Fruit fly (Drosophila melanogaster) whole organism, embryonic: Measurements from ENCODE around the gene Fer3.

Source experiments
- Atf-2 ChIP-seq: fragments of 200-800 bp; sonication (Bioruptor generic); optimal IDR thresholded peaks from 2 replicates; lab custom pipeline; 2016; ENCODE audit warnings: missing biosample characterization, missing genetic modification characterization
- Atf3 ChIP-seq: fragments of 200-800 bp; sonication (Bioruptor generic); optimal IDR thresholded peaks from 3 replicates; lab custom pipeline; 2016; ENCODE audit warnings: missing biosample characterization, missing genetic modification characterization
- CG10321 ChIP-seq: fragments of 200-800 bp; sonication (Bioruptor generic); IDR thresholded peaks from 2 replicates; pipeline ENCODE4 v1.3.6; 2022; ENCODE audit warnings: missing biosample characterization, missing genetic modification characterization
- CG10462 ChIP-seq: fragments of 200-800 bp; sonication (Bioruptor generic); optimal IDR thresholded peaks from 2 replicates; lab custom pipeline; 2016; ENCODE audit warnings: missing biosample characterization, missing genetic modification characterization
- CG11560 ChIP-seq: fragments of 200-800 bp; sonication (Bioruptor generic); IDR thresholded peaks from 3 replicates; pipeline ENCODE4 v1.3.6; 2022; ENCODE audit warnings: missing biosample characterization, missing genetic modification characterization
- CG12155 ChIP-seq: fragments of 200-800 bp; sonication (Bioruptor generic); optimal IDR thresholded peaks from 3 replicates; lab custom pipeline; 2016; ENCODE audit warnings: missing biosample characterization, missing genetic modification characterization
- CG12659 ChIP-seq: fragments of 200-800 bp; sonication (Bioruptor generic); optimal IDR thresholded peaks from 3 replicates; lab custom pipeline; 2017; ENCODE audit warnings: mild to moderate bottlenecking, missing biosample characterization, missing genetic modification reagents, missing genetic modification characterization
- CG15269 ChIP-seq: fragments of 200-800 bp; sonication (Bioruptor generic); optimal IDR thresholded peaks from 2 replicates; lab custom pipeline; 2018; ENCODE audit warnings: missing biosample characterization, mild to moderate bottlenecking, missing genetic modification characterization, moderate library complexity
- CG17361 ChIP-seq: fragments of 200-800 bp; sonication (Bioruptor generic); IDR thresholded peaks from 3 replicates; pipeline ENCODE4 v1.3.6; 2022; ENCODE audit warnings: missing biosample characterization, missing genetic modification characterization
- CG18262 ChIP-seq: fragments of 200-800 bp; optimal IDR thresholded peaks from 3 replicates; lab custom pipeline; 2019; ENCODE audit warnings: missing biosample characterization, mild to moderate bottlenecking, missing genetic modification characterization, moderate library complexity
- CG30403 ChIP-seq: fragments of 200-800 bp; sonication (Bioruptor generic); optimal IDR thresholded peaks from 3 replicates; lab custom pipeline; 2016; ENCODE audit warnings: missing biosample characterization, missing genetic modification characterization
- CG3838 ChIP-seq: fragments of 200-800 bp; sonication (Bioruptor generic); optimal IDR thresholded peaks from 3 replicates; lab custom pipeline; 2016; ENCODE audit warnings: missing biosample characterization, missing genetic modification characterization
- CG3995 ChIP-seq: fragments of 200-800 bp; sonication (Bioruptor generic); optimal IDR thresholded peaks from 3 replicates; lab custom pipeline; 2016; ENCODE audit warnings: missing biosample characterization, missing genetic modification characterization
- CG7271 ChIP-seq: fragments of 200-800 bp; sonication (Bioruptor generic); optimal IDR thresholded peaks from 2 replicates; lab custom pipeline; 2018; ENCODE audit warnings: missing biosample characterization, mild to moderate bottlenecking, missing genetic modification characterization, moderate library complexity
- CG8089 ChIP-seq: fragments of 200-800 bp; sonication (Bioruptor generic); optimal IDR thresholded peaks from 3 replicates; lab custom pipeline; 2016; ENCODE audit warnings: missing biosample characterization, missing genetic modification characterization
- CG9932 ChIP-seq: fragments of 200-800 bp; sonication (Bioruptor generic); IDR thresholded peaks from 2 replicates; pipeline ENCODE4 v1.3.6; 2022; ENCODE audit warnings: missing biosample characterization, missing genetic modification characterization
- Camta ChIP-seq: fragments of 200-800 bp; sonication (Bioruptor generic); optimal IDR thresholded peaks from 2 replicates; lab custom pipeline; 2016; ENCODE audit warnings: missing biosample characterization, missing genetic modification characterization
- CoRest ChIP-seq: fragments of 200-800 bp; sonication (Bioruptor generic); optimal IDR thresholded peaks from 3 replicates; lab custom pipeline; 2018; ENCODE audit warnings: missing biosample characterization, mild to moderate bottlenecking, missing genetic modification characterization, moderate library complexity
- Dp ChIP-seq: fragments of 200-800 bp; sonication (Bioruptor generic); optimal IDR thresholded peaks from 2 replicates; lab custom pipeline; 2018; ENCODE audit warnings: missing biosample characterization, mild to moderate bottlenecking, missing genetic modification characterization, moderate library complexity
- HmgD ChIP-seq: fragments of 200-800 bp; sonication (Bioruptor generic); optimal IDR thresholded peaks from 3 replicates; lab custom pipeline; 2016; ENCODE audit warnings: missing biosample characterization, missing genetic modification characterization
- Hr3 ChIP-seq: fragments of 200-800 bp; sonication (Bioruptor generic); optimal IDR thresholded peaks from 3 replicates; lab custom pipeline; 2016; ENCODE audit warnings: missing biosample characterization, missing genetic modification characterization
- Jarid2 ChIP-seq: fragments of 200-800 bp; sonication (Bioruptor generic); optimal IDR thresholded peaks from 3 replicates; lab custom pipeline; 2017; ENCODE audit warnings: mild to moderate bottlenecking, missing biosample characterization, missing genetic modification reagents, missing genetic modification characterization
- MBD-R2 ChIP-seq: fragments of 200-800 bp; sonication (Bioruptor generic); IDR thresholded peaks from 2 replicates; pipeline ENCODE4 v1.3.6; 2022; ENCODE audit warnings: missing biosample characterization, missing genetic modification characterization
- Mad ChIP-seq: fragments of 200-800 bp; sonication (Bioruptor generic); optimal IDR thresholded peaks from 2 replicates; lab custom pipeline; 2016; ENCODE audit warnings: missing biosample characterization, missing genetic modification characterization
- Mes4 ChIP-seq: fragments of 200-800 bp; sonication (Bioruptor generic); optimal IDR thresholded peaks from 2 replicates; lab custom pipeline; 2016; ENCODE audit warnings: missing biosample characterization, missing genetic modification characterization
- NC2α ChIP-seq: fragments of 200-800 bp; sonication (Bioruptor generic); optimal IDR thresholded peaks from 2 replicates; lab custom pipeline; 2016; ENCODE audit warnings: missing biosample characterization, missing genetic modification characterization
- Nf-YB ChIP-seq: fragments of 200-800 bp; sonication (Bioruptor generic); optimal IDR thresholded peaks from 3 replicates; lab custom pipeline; 2019; ENCODE audit warnings: missing biosample characterization, mild to moderate bottlenecking, missing genetic modification characterization, moderate library complexity
- Opbp ChIP-seq: fragments of 200-800 bp; sonication (Bioruptor generic); IDR thresholded peaks from 3 replicates; pipeline ENCODE4 v1.3.6; 2022; ENCODE audit warnings: missing biosample characterization, missing genetic modification characterization; ENCODE audit not compliant: partially characterized antibody
- Six4 ChIP-seq: fragments of 200-800 bp; sonication (Bioruptor generic); optimal IDR thresholded peaks from 2 replicates; lab custom pipeline; 2016; ENCODE audit warnings: missing biosample characterization, missing genetic modification characterization
- Stat92E ChIP-seq, 3 experiments: fragments of >200 bp in 2 of 3; fragments of 200-800 bp in 1 of 3; sonication (Bioruptor generic) in 1 of 3; optimal IDR thresholded peaks; 2 replicates each; lab custom pipeline; 2017 to 2019; ENCODE audit warnings: missing biosample characterization in 3 of 3, missing genetic modification characterization in 3 of 3, mild to moderate bottlenecking in 1 of 3, moderate library complexity in 1 of 3
- Vsx1 ChIP-seq: fragments of 200-800 bp; sonication (Bioruptor generic); optimal IDR thresholded peaks from 2 replicates; lab custom pipeline; 2017; ENCODE audit warnings: missing biosample characterization, mild to moderate bottlenecking, missing genetic modification characterization, missing genetic modification reagents
- ab ChIP-seq: fragments of 200-800 bp; sonication (Bioruptor generic); optimal IDR thresholded peaks from 2 replicates; lab custom pipeline; 2016; ENCODE audit warnings: missing biosample characterization, missing genetic modification characterization
- ap ChIP-seq: fragments of 200-800 bp; sonication (Bioruptor generic); IDR thresholded peaks from 2 replicates; pipeline ENCODE4 v1.3.6; 2022; ENCODE audit warnings: missing biosample characterization, missing genetic modification characterization
- bowl ChIP-seq: fragments of 200-800 bp; sonication (Bioruptor generic); IDR thresholded peaks from 2 replicates; pipeline ENCODE4 v1.3.6; 2022; ENCODE audit warnings: missing biosample characterization, missing genetic modification characterization
- dati ChIP-seq: fragments of 200-800 bp; sonication (Bioruptor generic); IDR thresholded peaks from 2 replicates; pipeline ENCODE4 v1.3.6; 2022; ENCODE audit warnings: missing biosample characterization, missing genetic modification characterization
- dimm ChIP-seq: fragments of 200-800 bp; sonication (Bioruptor generic); IDR thresholded peaks from 2 replicates; pipeline ENCODE4 v1.3.6; 2022; ENCODE audit warnings: missing biosample characterization, missing genetic modification characterization
- dysf ChIP-seq: fragments of 200-800 bp; sonication (Bioruptor generic); IDR thresholded peaks from 3 replicates; pipeline ENCODE4 v1.3.6; 2022; ENCODE audit warnings: missing biosample characterization, missing genetic modification characterization
- fru ChIP-seq: fragments of >200 bp; optimal IDR thresholded peaks from 2 replicates; lab custom pipeline; 2017
- h ChIP-seq: fragments of >200 bp; optimal IDR thresholded peaks from 2 replicates; lab custom pipeline; 2017
- inv ChIP-seq: fragments of 200-800 bp; sonication (Bioruptor generic); IDR thresholded peaks from 2 replicates; pipeline ENCODE4 v1.3.6; 2022; ENCODE audit warnings: missing biosample characterization, missing genetic modification characterization; ENCODE audit not compliant: partially characterized antibody
- ken ChIP-seq: fragments of 200-800 bp; sonication (Bioruptor generic); IDR thresholded peaks from 3 replicates; pipeline ENCODE4 v1.3.6; 2022; ENCODE audit warnings: missing biosample characterization, missing genetic modification characterization
- nom ChIP-seq: fragments of 200-800 bp; sonication (Bioruptor generic); optimal IDR thresholded peaks from 2 replicates; lab custom pipeline; 2017; ENCODE audit warnings: missing biosample characterization, missing genetic modification characterization, mild to moderate bottlenecking, moderate library complexity, missing genetic modification reagents
- onecut ChIP-seq: fragments of 200-800 bp; sonication (Bioruptor generic); IDR thresholded peaks from 2 replicates; pipeline ENCODE4 v1.3.6; 2022; ENCODE audit warnings: missing biosample characterization, missing genetic modification characterization
- pita ChIP-seq: fragments of 200-800 bp; sonication (Bioruptor generic); optimal IDR thresholded peaks from 2 replicates; lab custom pipeline; 2017; ENCODE audit warnings: missing biosample characterization, mild to moderate bottlenecking, missing genetic modification characterization
- pzg ChIP-seq: fragments of 200-800 bp; sonication (Bioruptor generic); optimal IDR thresholded peaks from 3 replicates; lab custom pipeline; 2018; ENCODE audit warnings: missing biosample characterization, mild to moderate bottlenecking, missing genetic modification characterization, moderate library complexity
- rib ChIP-seq: fragments of 200-800 bp; sonication (Bioruptor generic); IDR thresholded peaks from 2 replicates; pipeline ENCODE4 v1.3.6; 2022; ENCODE audit warnings: missing biosample characterization, missing genetic modification characterization
- ro ChIP-seq: fragments of 200-800 bp; sonication (Bioruptor generic); IDR thresholded peaks from 2 replicates; pipeline ENCODE4 v1.3.6; 2022; ENCODE audit warnings: missing biosample characterization, missing genetic modification characterization
- schlank ChIP-seq: fragments of 200-800 bp; sonication (Bioruptor generic); optimal IDR thresholded peaks from 2 replicates; lab custom pipeline; 2018; ENCODE audit warnings: missing biosample characterization, mild to moderate bottlenecking, missing genetic modification characterization
- sob ChIP-seq: fragments of 200-800 bp; sonication (Bioruptor generic); IDR thresholded peaks from 2 replicates; pipeline ENCODE4 v1.3.6; 2022; ENCODE audit warnings: missing biosample characterization, missing genetic modification characterization
- sr ChIP-seq: fragments of 200-800 bp; sonication (Bioruptor generic); IDR thresholded peaks from 3 replicates; pipeline ENCODE4 v1.3.6; 2022; ENCODE audit warnings: missing biosample characterization, missing genetic modification characterization
- ssp ChIP-seq: fragments of 200-800 bp; sonication (Bioruptor generic); IDR thresholded peaks from 2 replicates; pipeline ENCODE4 v1.3.6; 2022; ENCODE audit warnings: missing biosample characterization, missing genetic modification characterization
- tup ChIP-seq: fragments of 200-800 bp; sonication (Bioruptor generic); optimal IDR thresholded peaks from 2 replicates; lab custom pipeline; 2016; ENCODE audit warnings: missing biosample characterization, mild to moderate bottlenecking, missing genetic modification characterization, moderate library complexity
- tx ChIP-seq: fragments of 200-800 bp; sonication (Bioruptor generic); optimal IDR thresholded peaks from 2 replicates; lab custom pipeline; 2016; ENCODE audit warnings: missing biosample characterization, missing genetic modification characterization

The Fer3 gene

DNA sequence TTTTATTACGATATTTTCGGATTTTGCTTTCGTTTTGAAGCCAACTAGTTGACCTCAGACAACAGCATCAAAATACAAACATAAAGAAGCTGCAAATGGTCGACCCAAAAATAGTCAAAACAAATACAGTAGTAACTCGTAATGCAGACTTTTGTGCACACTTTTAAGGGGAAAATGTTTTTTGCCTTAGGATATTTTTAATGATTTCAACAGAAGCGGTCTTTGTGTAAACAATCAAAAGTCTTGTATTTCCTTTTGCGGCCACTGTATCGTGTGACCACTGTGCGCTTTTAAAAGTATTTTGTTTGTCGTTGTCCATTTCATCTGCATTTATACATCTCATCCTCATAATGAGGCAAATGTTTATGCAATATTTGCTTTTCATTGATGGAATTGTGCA lies 44.7 kb downstream of the Fer3 start (continued):
- TF ChIP-seq NC2α (GFP tag; lab: Kevin White, UChicago) (peak; percentile 92), ab (GFP tag; lab: Kevin White, UChicago) (peak; percentile 97), Atf-2 (GFP tag; lab: Kevin White, UChicago) (peak; percentile 96), ap (GFP tag; lab: Robert Waterston, UW) (peak; percentile 96), CG7271 (tag; lab: Kevin White, UChicago) (peak; percentile 21), onecut (GFP tag; lab: Robert Waterston, UW) (peak; percentile 92), CG9932 (peak; percentile 99), CG30403 (GFP tag; lab: Kevin White, UChicago) (peak; percentile 97), CG8089 (peak; percentile 92), Stat92E (GFP tag; optimal IDR thresholded peaks at IDR 0.05; lab: Kevin White, UChicago) (no peak), tup (peak; percentile 93), CG12659 (GFP tag; lab: Kevin White, UChicago) (peak; percentile 97), sr (GFP tag; lab: Robert Waterston, UW) (peak; percentile 93), Atf3 (GFP tag; lab: Kevin White, UChicago) (peak; percentile 89), pita (GFP tag; lab: Kevin White, UChicago) (no peak), CoRest (tag; lab: Kevin White, UChicago) (peak; percentile 96), Jarid2 (peak; percentile 69), CG11560 (tag; lab: Robert Waterston, UW) (peak; percentile 90), HmgD (GFP tag; lab: Kevin White, UChicago) (peak; percentile 91), CG17361 (GFP tag; lab: Robert Waterston, UW) (peak; percentile 94), tx (peak; percentile 95), Nf-YB (peak; percentile 71), CG3838 (peak; percentile 91), inv (no peak), Opbp (GFP tag; lab: Robert Waterston, UW) (no peak), bowl (peak; percentile 92), CG15269 (peak; percentile 98), nom (peak; percentile 8), CG18262 (tag; lab: Kevin White, UChicago) (peak; percentile 84), fru (lab: Kevin White, UChicago) (no peak), MBD-R2 (GFP tag; lab: Robert Waterston, UW) (peak; percentile 94), Vsx1 (GFP tag; lab: Kevin White, UChicago) (peak; percentile 80), schlank (tag; lab: Kevin White, UChicago) (peak; percentile 98), Dp (GFP tag; lab: Kevin White, UChicago) (peak; percentile 17), pzg (peak; percentile 19), Mes4 (GFP tag; lab: Kevin White, UChicago) (peak; percentile 87), rib (GFP tag; lab: Robert Waterston, UW) (peak; percentile 97), CG10462 (peak; percentile 89), dimm (GFP tag; lab: Robert Waterston, UW) (peak; percentile 93), CG12155 (GFP tag; lab: Kevin White, UChicago) (peak; percentile 96), CG3995 (GFP tag; lab: Kevin White, UChicago) (peak; percentile 80), Mad (peak; percentile 94), dati (GFP tag; lab: Robert Waterston, UW) (peak; percentile 95), ro (peak; percentile 86), ken (GFP tag; lab: Robert Waterston, UW) (peak; percentile 96), dysf (peak; percentile 98), sob (GFP tag; lab: Robert Waterston, UW) (peak; percentile 98), Hr3 (GFP tag; lab: Kevin White, UChicago) (peak; percentile 93), Six4 (GFP tag; lab: Kevin White, UChicago) (peak; percentile 92), ssp (GFP tag; lab: Robert Waterston, UW) (peak; percentile 85), Camta (GFP tag; lab: Kevin White, UChicago) (peak; percentile 95), h (lab: Kevin White, UChicago) (no peak), CG10321 (GFP tag; lab: Robert Waterston, UW) (peak; percentile 82)
